Fruit fly (Drosophila melanogaster) whole organism, prepupa: ENCODE results near the gene CG4686.

Source experiments
- CG1621 ChIP-seq: fragments of 200-800 bp; sonication (Bioruptor generic); optimal IDR thresholded peaks from 3 replicates; lab custom pipeline; 2018; ENCODE audit warnings: missing biosample characterization, mild to moderate bottlenecking, missing genetic modification characterization
- CG34406 ChIP-seq: fragments of 200-800 bp; sonication (Bioruptor generic); optimal IDR thresholded peaks from 3 replicates; lab custom pipeline; 2016; ENCODE audit warnings: missing biosample characterization, missing genetic modification characterization
- topi ChIP-seq: fragments of 200-800 bp; sonication (Bioruptor generic); optimal IDR thresholded peaks from 3 replicates; lab custom pipeline; 2016; ENCODE audit warnings: missing biosample characterization, missing genetic modification characterization

DNA sequence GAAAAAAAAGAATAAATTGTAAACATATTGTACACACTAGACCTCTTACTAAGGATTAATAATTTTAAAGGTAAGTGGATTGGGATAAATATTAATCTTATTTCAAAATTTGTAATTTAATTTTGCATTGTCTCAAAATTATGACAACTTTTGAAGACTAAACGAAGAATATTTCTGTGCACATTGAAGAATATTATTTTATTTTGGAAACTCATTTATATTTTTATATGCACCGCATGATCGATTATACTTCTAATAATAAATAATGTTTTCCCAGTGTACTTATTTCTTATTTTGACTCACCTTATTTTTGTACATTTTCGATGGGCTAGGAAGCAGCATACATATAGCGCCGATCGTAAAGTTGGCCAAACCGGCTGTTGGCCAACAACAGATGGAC lies 20.4 kb upstream of the CG4686 start:
- TF ChIP-seq CG34406 (GFP tag; lab: Kevin White, UChicago) = no peak
- TF ChIP-seq topi (GFP tag; lab: Kevin White, UChicago) = no peak
- no peak for TF ChIP-seq CG1621 (tag; lab: Kevin White, UChicago)
